Worm (Caenorhabditis elegans): ENCODE data around the gene mpst-7.

- TF ChIP-seq tab-1 (GFP tag; IDR thresholded peaks at IDR 0.05) (no peak), T22C8.4 (GFP tag; IDR thresholded peaks at IDR 0.05) (no peak), med-1 (GFP tag; optimal IDR thresholded peaks at IDR 0.05; ENCODE audit: insufficient read depth) (no peak), cog-1 (tag; optimal IDR thresholded peaks at IDR 0.05) (no peak), flt-1 (GFP tag; IDR thresholded peaks at IDR 0.05) (no peak), ztf-29 (GFP tag; IDR thresholded peaks at IDR 0.05) (no peak), ref-1 (GFP tag; conservative IDR thresholded peaks at IDR 0.05) (no peak), ztf-23 (GFP tag; IDR thresholded peaks at IDR 0.05) (no peak), klf-2 (GFP tag; conservative IDR thresholded peaks at IDR 0.05) (no peak)
These were observed 27.3 kb downstream of the mpst-7 start for ce11 chrV:12933654-12934053.

Measured in whole organism, midembryonic.